Fruit fly (Drosophila melanogaster) whole organism, wandering third instar larva: Measurements from ENCODE around the gene BigH1.

Experiments
- Abd-B ChIP-seq: fragments of >200 bp; optimal IDR thresholded peaks from 2 replicates; lab custom pipeline; 2017; ENCODE audit warnings: missing biosample characterization, missing genetic modification characterization
- CG32264 ChIP-seq: fragments of 200-800 bp; sonication (Bioruptor generic); optimal IDR thresholded peaks from 2 replicates; lab custom pipeline; 2016; ENCODE audit warnings: missing biosample characterization, missing genetic modification characterization
- CG9705 ChIP-seq: fragments of 200-800 bp; sonication (Bioruptor generic); optimal IDR thresholded peaks from 2 replicates; lab custom pipeline; 2018; ENCODE audit warnings: missing biosample characterization, mild to moderate bottlenecking, missing genetic modification characterization
- CrebA ChIP-seq: fragments of 200-800 bp; sonication (Bioruptor generic); optimal IDR thresholded peaks from 2 replicates; lab custom pipeline; 2016; ENCODE audit warnings: missing biosample characterization, mild to moderate bottlenecking, missing genetic modification characterization, borderline replicate concordance
- Dfd ChIP-seq: fragments of >200 bp; optimal IDR thresholded peaks from 2 replicates; lab custom pipeline; 2017; ENCODE audit warnings: missing biosample characterization, missing genetic modification characterization
- Dif ChIP-seq: fragments of 200-275, 200-300 bp; sonication (Bioruptor generic); optimal IDR thresholded peaks from 2 replicates; lab custom pipeline; 2018; ENCODE audit warnings: missing biosample characterization, missing genetic modification characterization; ENCODE audit not compliant: partially characterized antibody
- GATAd ChIP-seq: sonication (Bioruptor generic); optimal IDR thresholded peaks from 2 replicates; lab custom pipeline; 2016; ENCODE audit warnings: missing biosample characterization, missing genetic modification characterization
- Hnf4 ChIP-seq: fragments of 200-800 bp; sonication (Bioruptor generic); optimal IDR thresholded peaks from 2 replicates; lab custom pipeline; 2016; ENCODE audit warnings: missing biosample characterization, mild to moderate bottlenecking, missing genetic modification characterization
- Hr78 ChIP-seq: fragments of >200 bp; optimal IDR thresholded peaks from 2 replicates; lab custom pipeline; 2017; ENCODE audit warnings: missing biosample characterization, missing genetic modification characterization
- Mio ChIP-seq: sonication (Bioruptor generic); optimal IDR thresholded peaks from 2 replicates; lab custom pipeline; 2016; ENCODE audit warnings: missing biosample characterization, missing genetic modification characterization
- Myc ChIP-seq: fragments of >200 bp; optimal IDR thresholded peaks from 2 replicates; lab custom pipeline; 2017
- OdsH ChIP-seq: fragments of 200-800 bp; sonication (Bioruptor generic); optimal IDR thresholded peaks from 2 replicates; lab custom pipeline; 2016; ENCODE audit warnings: missing biosample characterization, mild to moderate bottlenecking, missing genetic modification characterization
- Rel ChIP-seq, 2 experiments: fragments of 200-800 bp; sonication (Bioruptor generic) in 1 of 2; optimal IDR thresholded peaks; 2 replicates in 1 of 2; 3 replicates in 1 of 2; lab custom pipeline; 2016 to 2019; ENCODE audit warnings: mild to moderate bottlenecking in 2 of 2, missing biosample characterization in 2 of 2, missing genetic modification characterization in 2 of 2, moderate library complexity in 1 of 2
- Vsx2 ChIP-seq: fragments of 200-300, 225-300 bp; sonication (Bioruptor generic); optimal IDR thresholded peaks from 2 replicates; lab custom pipeline; 2018; ENCODE audit warnings: missing biosample characterization, missing genetic modification characterization; ENCODE audit not compliant: partially characterized antibody
- br ChIP-seq: fragments of 200-800 bp; sonication (Bioruptor generic); optimal IDR thresholded peaks from 2 replicates; lab custom pipeline; 2016; ENCODE audit warnings: missing biosample characterization, missing genetic modification characterization
- brk ChIP-seq: fragments of 200-800 bp; sonication (Bioruptor generic); optimal IDR thresholded peaks from 2 replicates; lab custom pipeline; 2016; ENCODE audit warnings: missing biosample characterization, mild to moderate bottlenecking, missing genetic modification characterization
- dl ChIP-seq, 2 experiments: fragments of 175-275, 200-275 bp in 1 of 2; fragments of 200-275 bp in 1 of 2; sonication (Bioruptor generic); optimal IDR thresholded peaks; lab custom pipeline; 2018; ENCODE audit warnings: mild to moderate bottlenecking in 2 of 2, missing biosample characterization in 2 of 2, missing genetic modification characterization in 2 of 2, moderate library complexity in 2 of 2; ENCODE audit not compliant: partially characterized antibody in 2 of 2, insufficient read depth in 1 of 2
- dmrt93B ChIP-seq: fragments of 200-800 bp; sonication (Bioruptor generic); optimal IDR thresholded peaks from 2 replicates; lab custom pipeline; 2018; ENCODE audit warnings: missing biosample characterization, mild to moderate bottlenecking, missing genetic modification characterization
- dsf ChIP-seq: sonication (Bioruptor generic); optimal IDR thresholded peaks from 2 replicates; lab custom pipeline; 2016; ENCODE audit warnings: missing biosample characterization, missing genetic modification characterization, borderline replicate concordance
- fru ChIP-seq: fragments of 200-800 bp; sonication (Bioruptor generic); optimal IDR thresholded peaks from 3 replicates; lab custom pipeline; 2016; ENCODE audit warnings: missing biosample characterization, mild to moderate bottlenecking, missing genetic modification characterization
- h ChIP-seq: fragments of 200-800 bp; sonication (Bioruptor generic); optimal IDR thresholded peaks from 3 replicates; lab custom pipeline; 2016; ENCODE audit warnings: missing biosample characterization, mild to moderate bottlenecking, missing genetic modification characterization
- jim ChIP-seq: fragments of 175-275, 200-325 bp; sonication (Bioruptor generic); optimal IDR thresholded peaks from 2 replicates; lab custom pipeline; 2016; ENCODE audit warnings: missing biosample characterization, mild to moderate bottlenecking, missing genetic modification characterization
- lola ChIP-seq: fragments of >200 bp; optimal IDR thresholded peaks from 2 replicates; lab custom pipeline; 2017; ENCODE audit warnings: missing biosample characterization, missing genetic modification characterization
- pan ChIP-seq: fragments of >200 bp; optimal IDR thresholded peaks from 2 replicates; lab custom pipeline; 2017
- psq ChIP-seq: fragments of 200-800 bp; sonication (Bioruptor generic); optimal IDR thresholded peaks from 3 replicates; lab custom pipeline; 2017; ENCODE audit warnings: missing biosample characterization, mild to moderate bottlenecking, missing genetic modification characterization, moderate library complexity
- rgr ChIP-seq: fragments of 200-800 bp; sonication (Bioruptor generic); optimal IDR thresholded peaks from 3 replicates; lab custom pipeline; 2016; ENCODE audit warnings: missing biosample characterization, mild to moderate bottlenecking, missing genetic modification characterization
- sv ChIP-seq: fragments of 200-800 bp; sonication (Bioruptor generic); optimal IDR thresholded peaks from 3 replicates; lab custom pipeline; 2016; ENCODE audit warnings: missing biosample characterization, missing genetic modification characterization
- tai ChIP-seq: sonication (Bioruptor generic); optimal IDR thresholded peaks from 2 replicates; lab custom pipeline; 2016; ENCODE audit warnings: missing biosample characterization, missing genetic modification characterization
- usp ChIP-seq: fragments of >200 bp; optimal IDR thresholded peaks from 2 replicates; lab custom pipeline; 2017; ENCODE audit warnings: missing biosample characterization, missing genetic modification characterization
- woc ChIP-seq: sonication (Bioruptor generic); optimal IDR thresholded peaks from 2 replicates; lab custom pipeline; 2016; ENCODE audit warnings: missing biosample characterization, mild to moderate bottlenecking, missing genetic modification characterization

Gene BigH1

dm6 chr3R:14707703-14708643, 44.7 kb downstream of the BigH1 start:
- no peak for TF ChIP-seq jim
- TF ChIP-seq tai (GFP tag; lab: Kevin White, UChicago), result no peak
- TF ChIP-seq GATAd, result no peak
- no peak for TF ChIP-seq CG9705 (GFP tag; lab: Kevin White, UChicago)
- no peak for TF ChIP-seq Rel (GFP tag; optimal IDR thresholded peaks at IDR 0.05; lab: Kevin White, UChicago)
- no peak for TF ChIP-seq Rel (tag; optimal IDR thresholded peaks at IDR 0.05; lab: Kevin White, UChicago)
- TF ChIP-seq dmrt93B (GFP tag; lab: Kevin White, UChicago), result no peak
- TF ChIP-seq Mio (GFP tag; lab: Kevin White, UChicago), result no peak
- TF ChIP-seq Hnf4 (GFP tag; lab: Kevin White, UChicago), result no peak
- no peak for TF ChIP-seq woc (GFP tag; lab: Kevin White, UChicago)
- TF ChIP-seq CG32264 (GFP tag; lab: Kevin White, UChicago), result no peak
- TF ChIP-seq brk (GFP tag; lab: Kevin White, UChicago), result no peak
- no peak for TF ChIP-seq Dfd (GFP tag; lab: Kevin White, UChicago)

- TF ChIP-seq h (GFP tag; lab: Kevin White, UChicago), result peak; percentile 30
- TF ChIP-seq dl (GFP tag; optimal IDR thresholded peaks at IDR 0.05; lab: Kevin White, UChicago; ENCODE audit: insufficient read depth in 1 of 2, partially characterized antibody in 2 of 2), result no peak
- TF ChIP-seq tai (GFP tag; lab: Kevin White, UChicago), result no peak
- no peak for TF ChIP-seq Rel (GFP tag; optimal IDR thresholded peaks at IDR 0.05; lab: Kevin White, UChicago)
- TF ChIP-seq Rel (tag; optimal IDR thresholded peaks at IDR 0.05; lab: Kevin White, UChicago), result peak; percentile 24
- TF ChIP-seq jim, result no peak
- no peak for TF ChIP-seq dsf
- no peak for TF ChIP-seq Dfd (GFP tag; lab: Kevin White, UChicago)
- peak; percentile 36 for TF ChIP-seq CrebA (GFP tag; lab: Kevin White, UChicago)
- no peak for TF ChIP-seq rgr
- TF ChIP-seq Myc (lab: Kevin White, UChicago), result no peak
- TF ChIP-seq pan (lab: Kevin White, UChicago), result no peak
- peak; percentile 18 for TF ChIP-seq CG32264 (GFP tag; lab: Kevin White, UChicago)
- no peak for TF ChIP-seq fru
- no peak for TF ChIP-seq usp
- TF ChIP-seq woc (GFP tag; lab: Kevin White, UChicago), result no peak
Measured at dm6 chr3R:14708948-14709385, 45.7 kb downstream of the BigH1 start.

- TF ChIP-seq jim, result no peak
- TF ChIP-seq usp, result no peak
- no peak for TF ChIP-seq dmrt93B (GFP tag; lab: Kevin White, UChicago)
- TF ChIP-seq Rel (GFP tag; optimal IDR thresholded peaks at IDR 0.05; lab: Kevin White, UChicago), result no peak
- no peak for TF ChIP-seq Rel (tag; optimal IDR thresholded peaks at IDR 0.05; lab: Kevin White, UChicago)
- no peak for TF ChIP-seq Abd-B (GFP tag; lab: Kevin White, UChicago)
- no peak for TF ChIP-seq rgr
- TF ChIP-seq sv (GFP tag; lab: Kevin White, UChicago), result no peak
- no peak for TF ChIP-seq woc (GFP tag; lab: Kevin White, UChicago)
- no peak for TF ChIP-seq h (GFP tag; lab: Kevin White, UChicago)
- no peak for TF ChIP-seq Dfd (GFP tag; lab: Kevin White, UChicago)
- TF ChIP-seq Vsx2 (GFP tag; lab: Kevin White, UChicago), result no peak
- no peak for TF ChIP-seq OdsH (GFP tag; lab: Kevin White, UChicago)
- no peak for TF ChIP-seq Mio (GFP tag; lab: Kevin White, UChicago)
- TF ChIP-seq, all 38 proteins: peak for 0
Measured at dm6 chr3R:14709480-14709984, 46.3 kb downstream of the BigH1 start.

- TF ChIP-seq br (GFP tag; lab: Kevin White, UChicago), result no peak
- TF ChIP-seq Mio (GFP tag; lab: Kevin White, UChicago), result no peak
- no peak for TF ChIP-seq psq (GFP tag; lab: Kevin White, UChicago)
- no peak for TF ChIP-seq Dif (GFP tag; lab: Kevin White, UChicago)
- no peak for TF ChIP-seq rgr
- TF ChIP-seq lola, result no peak
- TF ChIP-seq Myc (lab: Kevin White, UChicago), result no peak
- TF ChIP-seq Dfd (GFP tag; lab: Kevin White, UChicago), result no peak
- no peak for TF ChIP-seq Hr78 (GFP tag; lab: Kevin White, UChicago)
Measured at dm6 chr3R:14710673-14711072, 47.4 kb downstream of the BigH1 start.
